Fruit fly (Drosophila melanogaster): ENCODE results near the gene Wnt5.

Wnt5 gene

DNA sequence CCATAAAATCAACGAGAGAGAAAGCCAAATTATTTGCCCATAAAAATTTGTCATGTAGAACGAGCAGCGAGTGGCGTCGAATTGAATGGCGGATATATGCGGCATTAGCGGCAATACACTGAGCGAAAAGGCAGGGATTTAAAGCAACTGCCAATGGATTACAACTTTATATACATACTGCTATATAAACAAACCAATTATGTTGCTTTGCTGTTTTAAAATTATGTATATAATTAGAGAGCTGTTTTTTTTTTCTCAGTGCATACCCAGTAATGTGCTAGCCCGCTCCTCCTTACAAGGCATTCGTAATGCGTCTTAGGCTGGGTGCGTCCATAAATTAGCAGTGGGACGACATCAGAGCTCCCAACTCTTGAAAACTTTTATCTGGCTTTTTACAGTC lies 37.3 kb downstream of the Wnt5 start:
- TF ChIP-seq Ets98B (GFP tag; IDR thresholded peaks at IDR 0.05) = no peak
- no peak for TF ChIP-seq CG34367 (tag; optimal IDR thresholded peaks at IDR 0.05)

DNA sequence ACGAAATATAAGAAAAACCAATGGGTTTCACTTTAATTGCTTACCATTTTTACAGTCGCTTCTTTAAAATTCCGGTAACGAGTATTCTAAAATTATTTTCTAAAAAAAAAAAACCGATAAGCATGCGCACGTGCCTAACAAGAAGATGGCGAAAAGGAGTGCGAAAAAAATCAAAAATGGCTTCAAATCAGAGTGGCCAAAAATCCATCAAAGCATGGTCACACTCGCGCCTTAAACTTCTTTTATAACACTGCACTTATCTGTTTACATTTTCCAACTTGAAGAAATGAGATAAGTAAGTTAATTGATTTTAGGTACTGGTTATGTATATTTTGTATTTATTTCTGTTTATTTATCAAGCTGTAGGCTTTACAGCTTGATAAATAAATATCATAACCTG lies 44.9 kb downstream of the Wnt5 start, which contains the start of gene CG43843:
Gene CG43843 (minus strand): TSS at position 101 of the 400 bp plus-strand sequence.
- TF ChIP-seq CG9948 (tag; optimal IDR thresholded peaks at IDR 0.05) = no peak
- TF ChIP-seq CG32121 (GFP tag; IDR thresholded peaks at IDR 0.05) = no peak
- TF ChIP-seq CG15710 (tag; optimal IDR thresholded peaks at IDR 0.05) = no peak
- no peak for TF ChIP-seq EcR (GFP tag; optimal IDR thresholded peaks at IDR 0.05)
- TF ChIP-seq D1 (tag; optimal IDR thresholded peaks at IDR 0.05) = no peak
- no peak for TF ChIP-seq CG14655 (GFP tag; optimal IDR thresholded peaks at IDR 0.05)
- no peak for TF ChIP-seq CG17806 (tag; optimal IDR thresholded peaks at IDR 0.05)
- no peak for TF ChIP-seq CG34367 (tag; optimal IDR thresholded peaks at IDR 0.05)
- no peak for TF ChIP-seq Pif1A (GFP tag; optimal IDR thresholded peaks at IDR 0.05)
- TF ChIP-seq Snoo (tag; optimal IDR thresholded peaks at IDR 0.05) = no peak
- no peak for TF ChIP-seq gl (tag; optimal IDR thresholded peaks at IDR 0.05)
- no peak for TF ChIP-seq CG4496 (GFP tag; IDR thresholded peaks at IDR 0.05)
- no peak for TF ChIP-seq Pif1B (GFP tag; optimal IDR thresholded peaks at IDR 0.05)
- TF ChIP-seq fd96Ca (GFP tag; IDR thresholded peaks at IDR 0.05) = no peak
- TF ChIP-seq CG8301 (tag; optimal IDR thresholded peaks at IDR 0.05) = no peak
- no peak for TF ChIP-seq CG12605 (GFP tag; IDR thresholded peaks at IDR 0.05)
- TF ChIP-seq rn (GFP tag; IDR thresholded peaks at IDR 0.05) = no peak
- TF ChIP-seq Ets98B (GFP tag; IDR thresholded peaks at IDR 0.05) = no peak
- no peak for TF ChIP-seq CG13204 (GFP tag; optimal IDR thresholded peaks at IDR 0.05)
- no peak for TF ChIP-seq CG8159 (tag; optimal IDR thresholded peaks at IDR 0.05)

DNA sequence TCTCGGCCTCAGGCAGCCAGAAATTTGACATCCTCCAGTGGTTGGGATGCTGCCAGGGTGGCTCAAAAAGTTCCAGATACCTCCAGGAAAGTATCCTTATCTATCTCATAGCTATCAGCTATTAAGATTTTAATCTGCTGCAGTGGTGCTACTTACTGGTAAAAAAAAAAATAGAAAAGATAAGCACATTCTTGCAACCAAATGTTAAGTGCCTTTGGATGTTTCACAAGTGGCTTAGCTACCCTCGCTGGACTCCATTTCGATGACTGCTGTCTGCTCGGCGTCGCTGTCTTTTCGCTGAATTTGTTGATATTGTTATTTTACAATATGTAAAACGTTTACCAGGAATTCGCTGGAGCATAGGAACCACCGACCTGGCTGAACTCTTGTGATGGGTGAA lies 52.5 kb downstream of the Wnt5 start:
- TF ChIP-seq CG10348 (GFP tag; IDR thresholded peaks at IDR 0.05) (no peak), CG9948 (tag; optimal IDR thresholded peaks at IDR 0.05) (no peak), CG12605 (GFP tag; IDR thresholded peaks at IDR 0.05) (no peak), fd96Ca (GFP tag; IDR thresholded peaks at IDR 0.05) (no peak), D1 (tag; optimal IDR thresholded peaks at IDR 0.05) (no peak), Pif1B (GFP tag; optimal IDR thresholded peaks at IDR 0.05) (no peak), CG4496 (GFP tag; IDR thresholded peaks at IDR 0.05) (no peak), CG8301 (tag; optimal IDR thresholded peaks at IDR 0.05) (no peak), rn (GFP tag; IDR thresholded peaks at IDR 0.05) (no peak), gl (tag; optimal IDR thresholded peaks at IDR 0.05) (no peak), CG17806 (tag; optimal IDR thresholded peaks at IDR 0.05) (no peak), CG13204 (GFP tag; optimal IDR thresholded peaks at IDR 0.05) (no peak), Pif1A (GFP tag; optimal IDR thresholded peaks at IDR 0.05) (no peak), CG32121 (GFP tag; IDR thresholded peaks at IDR 0.05) (no peak), CG14655 (GFP tag; optimal IDR thresholded peaks at IDR 0.05) (no peak), CG8159 (tag; optimal IDR thresholded peaks at IDR 0.05) (no peak), Snoo (tag; optimal IDR thresholded peaks at IDR 0.05) (no peak)
